Worm (Caenorhabditis elegans): ENCODE data around the gene fbxb-79.
A peak's percentile ranks its signal among the peaks of the same experiment; 100 is the strongest.
"Not testable (repeated sequence)": the region's sequence is repeated elsewhere in the genome, so short reads cannot be mapped to it uniquely, and the experiment has no call there.

DNA sequence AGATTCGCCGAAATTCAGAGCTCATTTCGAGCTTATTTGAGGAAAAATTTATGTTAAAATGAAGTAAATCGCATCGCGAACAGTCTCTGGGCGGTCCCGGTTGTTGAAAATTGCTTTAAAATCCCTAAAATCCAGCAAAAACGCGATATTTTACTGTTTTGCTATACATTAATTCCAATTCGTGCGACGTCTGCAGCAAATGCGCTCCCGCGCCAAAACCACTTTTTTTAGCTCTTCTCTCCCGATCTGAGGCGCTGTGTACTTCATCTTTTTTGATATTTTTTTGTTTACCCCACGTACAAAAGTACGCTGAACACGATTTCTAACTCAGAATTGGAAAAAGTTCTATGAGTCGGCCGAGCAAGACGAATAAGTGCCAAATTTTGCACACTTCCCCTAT, 9.7 kb upstream of the fbxb-79 start, which contains the start of gene R07H5.16:
- TF ChIP-seq hmg-1.1 (GFP tag; IDR thresholded peaks at IDR 0.05); lin-15B (tag; optimal IDR thresholded peaks at IDR 0.05); egl-27 (tag; optimal IDR thresholded peaks at IDR 0.05); nhr-11 (tag; optimal IDR thresholded peaks at IDR 0.05); unc-62 (GFP tag; optimal IDR thresholded peaks at IDR 0.05 in 1 of 2); unc-62 (tag; optimal IDR thresholded peaks at IDR 0.05); mdl-1 (tag; optimal IDR thresholded peaks at IDR 0.05); unc-39 (tag; optimal IDR thresholded peaks at IDR 0.05); nhr-25 (tag; optimal IDR thresholded peaks at IDR 0.05; ENCODE audit: borderline replicate concordance, insufficient read depth); ceh-82 (tag; optimal IDR thresholded peaks at IDR 0.05); lsy-2 (tag; optimal IDR thresholded peaks at IDR 0.05); saeg-2 (GFP tag; IDR thresholded peaks at IDR 0.05); jun-1 (tag; optimal IDR thresholded peaks at IDR 0.05); ama-1 (optimal IDR thresholded peaks at IDR 0.05): not testable (repeated sequence)
- TF ChIP-seq lin-38 (GFP tag; IDR thresholded peaks at IDR 0.05) = peak; percentile 92

All from whole organism, L4 larva.